Worm (Caenorhabditis elegans) whole organism, young adult: Measurements from ENCODE around the gene gei-14.
A peak's percentile ranks its signal among the peaks of the same experiment; 100 is the strongest.

Source experiments
- B0019.2 ChIP-seq: fragments of 200-800 bp; sonication (Bioruptor generic); conservative IDR thresholded peaks from 2 replicates; pipeline ENCODE4 v1.3.6; 2022; ENCODE audit warnings: missing genetic modification reagents, missing genetic modification characterization, missing compliant biosample characterization
- C17E4.6 ChIP-seq: fragments of 200-800 bp; sonication (Bioruptor generic); IDR thresholded peaks from 2 replicates; pipeline ENCODE4 v1.3.6; 2022; ENCODE audit warnings: missing genetic modification reagents, missing genetic modification characterization, missing compliant biosample characterization
- F33H1.4 ChIP-seq: fragments of 200-800 bp; sonication (Bioruptor generic); IDR thresholded peaks from 2 replicates; pipeline ENCODE4 v1.3.6; 2022; ENCODE audit warnings: missing genetic modification reagents, missing genetic modification characterization, missing compliant biosample characterization
- F37B4.10 ChIP-seq: fragments of 200-800 bp; sonication (Bioruptor generic); IDR thresholded peaks from 2 replicates; pipeline ENCODE4 v1.3.6; 2022; ENCODE audit warnings: missing genetic modification characterization, missing compliant biosample characterization
- T07F8.4 ChIP-seq: sonication (generic microtip); optimal IDR thresholded peaks from 2 replicates; lab custom pipeline; 2016; ENCODE audit warnings: mild to moderate bottlenecking, missing genetic modification characterization, moderate library complexity, missing compliant biosample characterization
- T26A5.8 ChIP-seq: sonication (generic microtip); optimal IDR thresholded peaks from 2 replicates; lab custom pipeline; 2016; ENCODE audit warnings: missing genetic modification characterization, missing compliant biosample characterization
- Y53G8AR.9 ChIP-seq: fragments of 200-800 bp; sonication (Bioruptor generic); conservative IDR thresholded peaks from 2 replicates; pipeline ENCODE4 v1.3.6; 2022; ENCODE audit warnings: missing genetic modification reagents, missing genetic modification characterization, missing compliant biosample characterization
- ama-1 ChIP-seq, 3 experiments: fragments of 150-350 bp in 1 of 3; sonication (generic microtip) in 2 of 3; optimal IDR thresholded peaks; 2 replicates each; lab custom pipeline; 2014 to 2018; ENCODE audit warnings: missing biosample characterization in 2 of 3, missing genetic modification characterization in 2 of 3, missing genetic modification reagents in 2 of 3
- aptf-2 ChIP-seq: fragments of 200-800 bp; sonication (Bioruptor generic); conservative IDR thresholded peaks from 2 replicates; pipeline ENCODE4 v1.3.6; 2022; ENCODE audit warnings: missing genetic modification reagents, missing genetic modification characterization, missing compliant biosample characterization
- atf-7 ChIP-seq: sonication (generic microtip); optimal IDR thresholded peaks from 2 replicates; lab custom pipeline; 2017; ENCODE audit warnings: mild to moderate bottlenecking, missing genetic modification characterization, missing compliant biosample characterization
- athp-1 ChIP-seq: sonication (generic microtip); optimal IDR thresholded peaks from 2 replicates; lab custom pipeline; 2017; ENCODE audit warnings: mild to moderate bottlenecking, missing genetic modification characterization, missing compliant biosample characterization
- bed-2 ChIP-seq: fragments of 200-800 bp; sonication (Bioruptor generic); IDR thresholded peaks from 2 replicates; pipeline ENCODE4 v1.3.6; 2022; ENCODE audit warnings: missing genetic modification reagents, missing genetic modification characterization, missing compliant biosample characterization
- cebp-1 ChIP-seq, 2 experiments: fragments of 200-800 bp in 1 of 2; sonication (Bioruptor generic) in 1 of 2; sonication (generic microtip) in 1 of 2; IDR thresholded peaks in 1 of 2; optimal IDR thresholded peaks in 1 of 2; 2 replicates each; pipeline versions ENCODE4 v1.3.6 to Lab custom; 2017 to 2022; ENCODE audit warnings: missing compliant biosample characterization in 2 of 2, missing genetic modification characterization in 2 of 2, mild to moderate bottlenecking in 1 of 2, missing genetic modification reagents in 1 of 2, moderate library complexity in 1 of 2
- cebp-2 ChIP-seq: fragments of 200-800 bp; sonication (Bioruptor generic); IDR thresholded peaks from 2 replicates; pipeline ENCODE4 v1.3.6; 2022; ENCODE audit warnings: missing genetic modification characterization, missing compliant biosample characterization
- die-1 ChIP-seq: sonication (generic microtip); optimal IDR thresholded peaks from 2 replicates; lab custom pipeline; 2016; ENCODE audit warnings: missing genotype, mild to moderate bottlenecking, missing genetic modification characterization, missing compliant biosample characterization
- dpl-1 ChIP-seq: fragments of 150-350 bp; optimal IDR thresholded peaks from 2 replicates; lab custom pipeline; 2014; ENCODE audit warnings: missing biosample characterization, missing genetic modification reagents, missing genetic modification characterization
- ekl-4 ChIP-seq: fragments of 200-800 bp; sonication (Bioruptor generic); IDR thresholded peaks from 2 replicates; pipeline ENCODE4 v1.3.6; 2022; ENCODE audit warnings: missing genetic modification reagents, missing genetic modification characterization, missing compliant biosample characterization
- gei-17 ChIP-seq: fragments of 200-800 bp; sonication (Bioruptor generic); optimal IDR thresholded peaks from 2 replicates; lab custom pipeline; 2018; ENCODE audit warnings: mild to moderate bottlenecking, missing genetic modification characterization, missing compliant biosample characterization
- hlh-12 ChIP-seq: sonication (generic microtip); optimal IDR thresholded peaks from 2 replicates; lab custom pipeline; 2016; ENCODE audit warnings: missing genetic modification characterization, missing compliant biosample characterization
- let-607 ChIP-seq, 2 experiments: fragments of 200-800 bp in 1 of 2; sonication (Bioruptor generic) in 1 of 2; sonication (generic microtip) in 1 of 2; optimal IDR thresholded peaks; 2 replicates each; lab custom pipeline; 2016 to 2018; ENCODE audit warnings: mild to moderate bottlenecking in 2 of 2, missing compliant biosample characterization in 2 of 2, missing genetic modification characterization in 2 of 2, moderate library complexity in 2 of 2, missing genotype in 1 of 2
- lin-54 ChIP-seq: fragments of 200-800 bp; sonication (Bioruptor generic); optimal IDR thresholded peaks from 2 replicates; lab custom pipeline; 2018; ENCODE audit warnings: mild to moderate bottlenecking, missing genetic modification characterization, missing compliant biosample characterization
- lsy-27 ChIP-seq: sonication (generic microtip); optimal IDR thresholded peaks from 2 replicates; lab custom pipeline; 2017; ENCODE audit warnings: missing genetic modification characterization, mild to moderate bottlenecking, missing compliant biosample characterization, antibody characterized with exemption, missing genotype, borderline replicate concordance; ENCODE audit not compliant: insufficient read depth
- madf-10 ChIP-seq: sonication (generic microtip); optimal IDR thresholded peaks from 2 replicates; lab custom pipeline; 2016; ENCODE audit warnings: mild to moderate bottlenecking, missing genetic modification characterization, missing compliant biosample characterization
- madf-8 ChIP-seq: fragments of 200-800 bp; sonication (Bioruptor generic); conservative IDR thresholded peaks from 2 replicates; pipeline ENCODE4 v1.3.6; 2022; ENCODE audit warnings: missing genetic modification reagents, missing genetic modification characterization, missing compliant biosample characterization
- mel-28 ChIP-seq: sonication (generic microtip); optimal IDR thresholded peaks from 2 replicates; lab custom pipeline; 2016; ENCODE audit warnings: borderline replicate concordance, mild to moderate bottlenecking, missing genetic modification characterization, missing compliant biosample characterization
- nfya-2 ChIP-seq: fragments of 200-800 bp; sonication (Bioruptor generic); IDR thresholded peaks from 2 replicates; pipeline ENCODE4 v1.3.6; 2022; ENCODE audit warnings: missing genetic modification reagents, missing genetic modification characterization, missing compliant biosample characterization
- nfyb-1 ChIP-seq: fragments of 200-800 bp; sonication (Bioruptor generic); IDR thresholded peaks from 2 replicates; pipeline ENCODE4 v1.3.6; 2022; ENCODE audit warnings: missing genetic modification reagents, missing genetic modification characterization, missing compliant biosample characterization
- nhr-120 ChIP-seq: fragments of 200-800 bp; sonication (Bioruptor generic); IDR thresholded peaks from 2 replicates; pipeline ENCODE4 v1.3.6; 2022; ENCODE audit warnings: missing genetic modification characterization, missing compliant biosample characterization
- nhr-179 ChIP-seq: sonication (generic microtip); optimal IDR thresholded peaks from 2 replicates; lab custom pipeline; 2016; ENCODE audit warnings: mild to moderate bottlenecking, missing genetic modification characterization, missing compliant biosample characterization
- nhr-80 ChIP-seq: sonication (generic microtip); optimal IDR thresholded peaks from 2 replicates; lab custom pipeline; 2016; ENCODE audit warnings: missing genetic modification characterization, missing compliant biosample characterization
- pha-4 ChIP-seq: fragments of 150-350 bp; sonication (generic microtip); optimal IDR thresholded peaks from 2 replicates; lab custom pipeline; 2014; ENCODE audit warnings: missing biosample characterization, missing genetic modification reagents, missing genetic modification characterization
- repo-1 ChIP-seq: sonication (generic microtip); optimal IDR thresholded peaks from 2 replicates; lab custom pipeline; 2017; ENCODE audit warnings: mild to moderate bottlenecking, missing genetic modification characterization, missing compliant biosample characterization
- rpc-1 ChIP-seq, 2 experiments: fragments of 150-350 bp in 1 of 2; sonication (generic microtip) in 1 of 2; optimal IDR thresholded peaks; 2 replicates each; lab custom pipeline; 2014 to 2018; ENCODE audit warnings: missing biosample characterization in 1 of 2, missing genetic modification characterization in 1 of 2, missing genetic modification reagents in 1 of 2, missing genotype in 1 of 2
- sdz-38 ChIP-seq: sonication (generic microtip); optimal IDR thresholded peaks from 2 replicates; lab custom pipeline; 2016; ENCODE audit warnings: missing genotype, missing genetic modification characterization, missing compliant biosample characterization
- snpc-1.3 ChIP-seq: sonication (generic microtip); optimal IDR thresholded peaks from 2 replicates; lab custom pipeline; 2017; ENCODE audit warnings: missing genetic modification characterization, mild to moderate bottlenecking, missing compliant biosample characterization, antibody characterized with exemption, moderate library complexity, missing genotype, missing genetic modification reagents; ENCODE audit not compliant: insufficient read depth
- tbp1 ChIP-seq: fragments of 200-800 bp; sonication (Bioruptor generic); optimal IDR thresholded peaks from 2 replicates; lab custom pipeline; 2018; ENCODE audit warnings: mild to moderate bottlenecking, missing genetic modification characterization, missing compliant biosample characterization
- unc-62 ChIP-seq: fragments of 150-350 bp; optimal IDR thresholded peaks from 2 replicates; lab custom pipeline; 2014; ENCODE audit warnings: missing biosample characterization, missing genetic modification reagents, missing genetic modification characterization
- ztf-26 ChIP-seq: sonication (generic microtip); optimal IDR thresholded peaks from 2 replicates; lab custom pipeline; 2017; ENCODE audit warnings: missing genetic modification characterization, missing compliant biosample characterization

gei-14 gene

ce11 chrII:8249710-8250109 lies 26.3 kb downstream of the gei-14 start:
- TF ChIP-seq rpc-1 (optimal IDR thresholded peaks at IDR 0.05; lab: Kevin White, UChicago) (no peak), rpc-1 (tag; optimal IDR thresholded peaks at IDR 0.05; lab: Kevin White, UChicago) (no peak), ama-1 (optimal IDR thresholded peaks at IDR 0.05; lab: Kevin White, UChicago) (no peak), ama-1 (GFP tag; optimal IDR thresholded peaks at IDR 0.05; lab: Kevin White, UChicago) (no peak), nhr-179 (no peak), bed-2 (GFP tag; lab: Robert Waterston, UW) (no peak), tbp1 (GFP tag; lab: Kevin White, UChicago) (no peak), lin-54 (GFP tag; lab: Kevin White, UChicago) (no peak), mel-28 (tag; lab: Kevin White, UChicago) (no peak)

- no peak for TF ChIP-seq snpc-1.3 (tag; lab: Kevin White, UChicago)
- TF ChIP-seq C17E4.6, result no peak
- no peak for TF ChIP-seq cebp-1 (GFP tag; IDR thresholded peaks at IDR 0.05; lab: Robert Waterston, UW)
- no peak for TF ChIP-seq cebp-1 (tag; optimal IDR thresholded peaks at IDR 0.05; lab: Kevin White, UChicago)
- TF ChIP-seq pha-4, result peak; percentile 16
- no peak for TF ChIP-seq ztf-26 (tag; lab: Kevin White, UChicago)
- TF ChIP-seq unc-62 (GFP tag; lab: Kevin White, UChicago), result peak; percentile 77
- TF ChIP-seq athp-1, result no peak
- TF ChIP-seq let-607 (tag; optimal IDR thresholded peaks at IDR 0.05; lab: Kevin White, UChicago), result peak in 1 of 2 experiments; percentile 9
- TF ChIP-seq lsy-27, result no peak
- no peak for TF ChIP-seq hlh-12
- peak; percentile 89 for TF ChIP-seq nhr-80 (tag; lab: Kevin White, UChicago)
- no peak for TF ChIP-seq nhr-179
Measured at ce11 chrII:8248745-8249144, 27.3 kb downstream of the gei-14 start, which contains the start of the genes F35C11.2 and F35C11.4. F35C11.2 (minus strand) TSS chrII:8248834. F35C11.4 (plus strand) TSS chrII:8249004.

ce11 chrII:8246476-8246875 lies 29.6 kb downstream of the gei-14 start, which contains the start of gene F35C11.3:
F35C11.3 (plus strand) TSS chrII:8246776.
- no peak for TF ChIP-seq madf-10
- TF ChIP-seq ekl-4 (GFP tag; lab: Robert Waterston, UW), result no peak
- no peak for TF ChIP-seq die-1 (tag; lab: Kevin White, UChicago)
- no peak for TF ChIP-seq repo-1 (tag; lab: Kevin White, UChicago)
- TF ChIP-seq aptf-2, result no peak
- no peak for TF ChIP-seq T26A5.8 (tag; lab: Kevin White, UChicago)
- TF ChIP-seq gei-17, result no peak
- TF ChIP-seq Y53G8AR.9, result no peak

- TF ChIP-seq F33H1.4, result no peak
- no peak for TF ChIP-seq B0019.2 (GFP tag; lab: Robert Waterston, UW)
- TF ChIP-seq die-1 (tag; lab: Kevin White, UChicago), result no peak
- no peak for TF ChIP-seq nfya-2
- no peak for TF ChIP-seq sdz-38 (tag; lab: Kevin White, UChicago)
Measured at ce11 chrII:8238155-8238554, 37.9 kb downstream of the gei-14 start, which contains the start of gene nlp-5. nlp-5 (plus strand) TSS chrII:8238455.

ce11 chrII:8232489-8232888 lies 43.5 kb downstream of the gei-14 start, which contains the start of gene M110.7:
M110.7 (plus strand) TSS chrII:8232789.
- TF ChIP-seq nfyb-1 (no peak), atf-7 (tag; lab: Kevin White, UChicago) (no peak), dpl-1 (GFP tag; lab: Kevin White, UChicago) (no peak), nhr-120 (GFP tag; lab: Robert Waterston, UW) (no peak), F37B4.10 (no peak), T07F8.4 (tag; lab: Kevin White, UChicago) (no peak), madf-8 (GFP tag; lab: Robert Waterston, UW) (no peak), cebp-1 (GFP tag; IDR thresholded peaks at IDR 0.05; lab: Robert Waterston, UW) (no peak), cebp-1 (tag; optimal IDR thresholded peaks at IDR 0.05; lab: Kevin White, UChicago) (no peak), cebp-2 (GFP tag; lab: Robert Waterston, UW) (no peak)
